Fruit fly (Drosophila melanogaster) whole organism, embryonic: ENCODE data around the gene CAHbeta.

Experiments
- CG11398 ChIP-seq: fragments of 200-800 bp; sonication (Bioruptor generic); optimal IDR thresholded peaks from 2 replicates; lab custom pipeline; 2016; ENCODE audit warnings: missing biosample characterization, missing genetic modification characterization
- CG5245 ChIP-seq: fragments of 200-800 bp; sonication (Bioruptor generic); optimal IDR thresholded peaks from 3 replicates; lab custom pipeline; 2016; ENCODE audit warnings: missing biosample characterization, missing genetic modification characterization
- CG6765 ChIP-seq: fragments of 200-800 bp; sonication (Bioruptor generic); optimal IDR thresholded peaks from 3 replicates; lab custom pipeline; 2017; ENCODE audit warnings: missing biosample characterization, mild to moderate bottlenecking, missing genetic modification characterization
- CG6854 ChIP-seq: fragments of 200-800 bp; sonication (Bioruptor generic); optimal IDR thresholded peaks from 3 replicates; lab custom pipeline; 2017; ENCODE audit warnings: missing biosample characterization, mild to moderate bottlenecking, missing genetic modification characterization
- Meics ChIP-seq: fragments of 200-800 bp; sonication (Bioruptor generic); optimal IDR thresholded peaks from 2 replicates; lab custom pipeline; 2017; ENCODE audit warnings: missing biosample characterization, mild to moderate bottlenecking, missing genetic modification characterization
- Nf-YC ChIP-seq: fragments of 200-800 bp; optimal IDR thresholded peaks from 3 replicates; lab custom pipeline; 2019; ENCODE audit warnings: missing biosample characterization, mild to moderate bottlenecking, missing genetic modification characterization, moderate library complexity
- Rx ChIP-seq: fragments of 200-800 bp; sonication (Bioruptor generic); IDR thresholded peaks from 2 replicates; pipeline ENCODE4 v1.3.6; 2022; ENCODE audit warnings: missing biosample characterization, missing genetic modification characterization
- gfzf ChIP-seq: fragments of 200-800 bp; sonication (Bioruptor generic); optimal IDR thresholded peaks from 2 replicates; lab custom pipeline; 2016; ENCODE audit warnings: missing biosample characterization, mild to moderate bottlenecking, missing genetic modification characterization, moderate library complexity
- lmd ChIP-seq: fragments of 200-800 bp; sonication (Bioruptor generic); IDR thresholded peaks from 2 replicates; pipeline ENCODE4 v1.3.6; 2022; ENCODE audit warnings: missing biosample characterization, missing genetic modification characterization
- usp ChIP-seq: fragments of >200 bp; optimal IDR thresholded peaks from 2 replicates; lab custom pipeline; 2017; ENCODE audit warnings: missing biosample characterization, missing genetic modification characterization

DNA sequence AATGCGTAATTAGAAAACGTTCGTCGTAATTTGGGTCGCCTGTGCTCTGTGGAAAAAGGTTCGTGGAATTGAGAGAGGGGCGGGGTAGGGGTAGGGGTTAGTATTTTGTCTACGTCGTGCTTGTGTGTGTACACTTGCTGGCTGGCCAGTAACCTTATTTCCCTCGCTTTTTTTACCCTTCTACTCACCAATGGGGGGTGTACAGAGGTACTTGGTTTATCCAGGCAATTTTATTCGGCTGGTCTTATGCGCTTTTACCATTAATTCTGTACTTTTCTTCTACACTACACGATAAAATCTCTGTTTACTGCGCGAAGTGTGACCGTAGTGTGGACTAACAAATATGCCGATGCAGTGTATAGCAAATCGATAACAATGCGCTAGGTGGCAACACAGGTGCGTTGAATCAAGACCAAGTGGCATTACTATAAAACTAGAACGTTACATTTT lies 39.1 kb downstream of the CAHbeta start, which contains the start of gene tgo:
- TF ChIP-seq CG6854 (GFP tag; lab: Kevin White, UChicago) (no peak), CG11398 (no peak), gfzf (GFP tag; lab: Kevin White, UChicago) (peak; percentile 90), Meics (GFP tag; lab: Kevin White, UChicago) (no peak), CG5245 (GFP tag; lab: Kevin White, UChicago) (no peak), CG6765 (GFP tag; lab: Kevin White, UChicago) (no peak), Nf-YC (tag; lab: Kevin White, UChicago) (no peak), lmd (GFP tag; lab: Robert Waterston, UW) (no peak), Rx (GFP tag; lab: Robert Waterston, UW) (no peak), usp (no peak)
